Fruit fly (Drosophila melanogaster) whole organism, pupa: ENCODE results near the gene CG14252.

Experiments
- CG10348 ChIP-seq: fragments of 200-800 bp; sonication (Bioruptor generic); IDR thresholded peaks from 2 replicates; pipeline ENCODE4 v1.3.6; 2022; ENCODE audit warnings: missing biosample characterization, missing genetic modification characterization
- CG12605 ChIP-seq: fragments of 200-800 bp; sonication (Bioruptor generic); IDR thresholded peaks from 2 replicates; pipeline ENCODE4 v1.3.6; 2022; ENCODE audit warnings: missing biosample characterization, missing genetic modification characterization
- CG13204 ChIP-seq: fragments of 200-800 bp; sonication (Bioruptor generic); optimal IDR thresholded peaks from 2 replicates; lab custom pipeline; 2018; ENCODE audit warnings: missing biosample characterization, mild to moderate bottlenecking, missing genetic modification characterization, moderate library complexity
- CG14655 ChIP-seq: fragments of 200-800 bp; sonication (Bioruptor generic); optimal IDR thresholded peaks from 3 replicates; lab custom pipeline; 2017; ENCODE audit warnings: mild to moderate bottlenecking, missing biosample characterization, missing genetic modification reagents, missing genetic modification characterization
- CG15710 ChIP-seq: fragments of 200-800 bp; sonication (Bioruptor generic); optimal IDR thresholded peaks from 2 replicates; lab custom pipeline; 2018; ENCODE audit warnings: missing biosample characterization, mild to moderate bottlenecking, missing genetic modification characterization, moderate library complexity
- CG17806 ChIP-seq: fragments of 200-800 bp; sonication (Bioruptor generic); optimal IDR thresholded peaks from 2 replicates; lab custom pipeline; 2018; ENCODE audit warnings: missing biosample characterization, mild to moderate bottlenecking, missing genetic modification characterization, moderate library complexity
- CG32121 ChIP-seq: fragments of 200-800 bp; sonication (Bioruptor generic); IDR thresholded peaks from 2 replicates; pipeline ENCODE4 v1.3.6; 2022; ENCODE audit warnings: missing biosample characterization, missing genetic modification characterization
- CG34367 ChIP-seq: fragments of 200-800 bp; sonication (Bioruptor generic); optimal IDR thresholded peaks from 2 replicates; lab custom pipeline; 2018; ENCODE audit warnings: missing biosample characterization, mild to moderate bottlenecking, missing genetic modification characterization
- CG4496 ChIP-seq: fragments of 200-800 bp; sonication (Bioruptor generic); IDR thresholded peaks from 3 replicates; pipeline ENCODE4 v1.3.6; 2022; ENCODE audit warnings: missing biosample characterization, missing genetic modification characterization
- CG8159 ChIP-seq: fragments of 200-800 bp; sonication (Bioruptor generic); optimal IDR thresholded peaks from 3 replicates; lab custom pipeline; 2018; ENCODE audit warnings: missing biosample characterization, mild to moderate bottlenecking, missing genetic modification characterization, moderate library complexity
- CG8301 ChIP-seq: fragments of 200-800 bp; sonication (Bioruptor generic); optimal IDR thresholded peaks from 2 replicates; lab custom pipeline; 2018; ENCODE audit warnings: missing biosample characterization, mild to moderate bottlenecking, missing genetic modification characterization
- CG9948 ChIP-seq: fragments of 200-800 bp; sonication (Bioruptor generic); optimal IDR thresholded peaks from 2 replicates; lab custom pipeline; 2018; ENCODE audit warnings: missing biosample characterization, mild to moderate bottlenecking, missing genetic modification characterization, moderate library complexity
- D1 ChIP-seq: fragments of 200-800 bp; sonication (Bioruptor generic); optimal IDR thresholded peaks from 2 replicates; lab custom pipeline; 2018; ENCODE audit warnings: missing biosample characterization, mild to moderate bottlenecking, missing genetic modification characterization, moderate library complexity
- EcR ChIP-seq: fragments of 200-800 bp; sonication (Bioruptor generic); optimal IDR thresholded peaks from 3 replicates; lab custom pipeline; 2019; ENCODE audit warnings: missing biosample characterization, missing genetic modification characterization, mild to moderate bottlenecking, moderate library complexity, missing genetic modification reagents
- Ets98B ChIP-seq: fragments of 200-800 bp; sonication (Bioruptor generic); IDR thresholded peaks from 2 replicates; pipeline ENCODE4 v1.3.6; 2022; ENCODE audit warnings: missing biosample characterization, missing genetic modification characterization
- Pif1A ChIP-seq: fragments of 200-800 bp; sonication (Bioruptor generic); optimal IDR thresholded peaks from 3 replicates; lab custom pipeline; 2016; ENCODE audit warnings: missing biosample characterization, missing genetic modification characterization
- Pif1B ChIP-seq: fragments of 200-800 bp; sonication (Bioruptor generic); optimal IDR thresholded peaks from 3 replicates; lab custom pipeline; 2016; ENCODE audit warnings: missing biosample characterization, missing genetic modification characterization
- Snoo ChIP-seq: fragments of 200-800 bp; sonication (Bioruptor generic); optimal IDR thresholded peaks from 3 replicates; lab custom pipeline; 2017; ENCODE audit warnings: missing biosample characterization, mild to moderate bottlenecking, missing genetic modification characterization, inconsistent platforms
- fd96Ca ChIP-seq: fragments of 200-800 bp; sonication (Bioruptor generic); IDR thresholded peaks from 3 replicates; pipeline ENCODE4 v1.3.6; 2022; ENCODE audit warnings: missing biosample characterization, missing genetic modification characterization
- gl ChIP-seq: fragments of 200-800 bp; sonication (Bioruptor generic); optimal IDR thresholded peaks from 2 replicates; lab custom pipeline; 2018; ENCODE audit warnings: missing biosample characterization, mild to moderate bottlenecking, missing genetic modification characterization
- rn ChIP-seq: fragments of 200-800 bp; sonication (Bioruptor generic); IDR thresholded peaks from 2 replicates; pipeline ENCODE4 v1.3.6; 2022; ENCODE audit warnings: missing biosample characterization, missing genetic modification characterization

CG14252 gene

DNA sequence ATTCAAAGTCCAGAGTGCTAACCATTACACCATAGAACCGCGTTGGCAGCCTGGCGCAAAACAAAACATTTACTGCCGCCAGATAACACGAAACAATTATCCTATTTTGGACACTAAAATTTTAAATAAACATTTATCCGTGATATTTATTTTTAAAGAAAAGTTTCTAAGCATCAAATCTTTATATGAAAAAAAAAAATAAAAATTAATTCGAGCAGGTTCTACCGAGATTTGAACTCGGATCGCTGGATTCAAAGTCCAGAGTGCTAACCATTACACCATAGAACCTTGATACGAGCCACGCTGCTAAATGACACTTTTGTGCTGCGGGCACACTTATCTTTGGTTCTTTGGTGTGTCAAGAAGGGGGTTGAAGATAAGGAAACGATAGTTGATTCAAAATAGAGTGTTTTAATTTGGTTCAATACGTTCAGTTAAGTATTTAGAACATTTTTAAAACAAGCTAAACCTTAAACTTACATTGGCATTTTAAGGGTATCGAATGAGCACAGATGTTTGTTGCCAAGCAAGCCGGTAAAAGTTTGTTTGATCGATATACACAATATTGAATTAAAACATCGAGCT lies 2.1 kb downstream of the CG14252 start, which contains the start of gene Spag1:
Gene Spag1, plus strand, starts transcription at position 535 of the 585 bp plus-strand sequence.
- no peak for TF ChIP-seq CG4496 (GFP tag; lab: Robert Waterston, UW)
- TF ChIP-seq CG34367: no peak
- TF ChIP-seq CG17806 (tag; lab: Kevin White, UChicago): peak; percentile 45
- peak; percentile 3 for TF ChIP-seq CG8159 (tag; lab: Kevin White, UChicago)
- TF ChIP-seq CG32121 (GFP tag; lab: Robert Waterston, UW): no peak
- peak; percentile 3 for TF ChIP-seq Snoo (tag; lab: Kevin White, UChicago)
- TF ChIP-seq CG14655 (GFP tag; lab: Kevin White, UChicago): no peak
- TF ChIP-seq EcR (GFP tag; lab: Kevin White, UChicago): peak; percentile 31
- TF ChIP-seq CG12605 (GFP tag; lab: Robert Waterston, UW): peak; percentile 70
- peak; percentile 26 for TF ChIP-seq CG8301 (tag; lab: Kevin White, UChicago)
- no peak for TF ChIP-seq CG9948 (tag; lab: Kevin White, UChicago)
- TF ChIP-seq Ets98B (GFP tag; lab: Robert Waterston, UW): peak; percentile 38; the same call in 1 of the 2 replicates
- peak; percentile 35 for TF ChIP-seq D1
- no peak for TF ChIP-seq fd96Ca (GFP tag; lab: Robert Waterston, UW)
- TF ChIP-seq Pif1A (GFP tag; lab: Kevin White, UChicago): peak; percentile 34
- peak; percentile 5 for TF ChIP-seq CG15710 (tag; lab: Kevin White, UChicago)
- no peak for TF ChIP-seq rn
- no peak for TF ChIP-seq CG13204
- peak; percentile 58 for TF ChIP-seq gl
- peak; percentile 68 for TF ChIP-seq Pif1B (GFP tag; lab: Kevin White, UChicago)
- TF ChIP-seq CG10348 (GFP tag; lab: Robert Waterston, UW): no peak

DNA sequence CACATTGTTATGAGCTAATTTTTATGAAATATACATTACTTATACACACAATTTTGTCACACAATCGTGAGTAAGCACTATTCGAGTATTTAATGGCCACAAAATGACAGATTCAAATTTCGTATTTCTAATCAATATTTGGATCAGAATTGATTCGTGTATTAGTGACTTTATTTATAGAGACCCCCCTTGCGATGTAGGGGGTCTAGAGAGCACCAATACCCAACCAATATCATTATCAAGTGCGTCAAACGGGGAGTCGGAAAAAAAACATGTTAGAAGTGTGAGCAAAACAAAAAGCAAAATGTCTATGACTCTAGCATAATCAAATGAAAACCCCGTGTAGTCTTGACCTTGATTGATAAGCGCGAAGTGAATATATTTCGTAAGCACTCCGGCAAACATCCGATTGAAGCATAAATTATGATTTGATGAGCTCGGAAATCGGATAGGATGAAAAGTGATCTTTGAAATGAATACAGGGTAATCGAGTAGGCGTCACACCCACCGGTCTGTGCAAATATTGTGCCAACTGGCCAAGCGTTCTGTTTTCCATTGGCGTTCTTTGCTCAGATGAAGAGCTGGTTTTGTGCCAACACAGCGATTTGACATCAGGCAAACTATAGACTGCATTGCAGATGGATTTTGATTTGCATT lies 7.0 kb downstream of the CG14252 start:
- TF ChIP-seq CG8159 (tag; lab: Kevin White, UChicago): no peak
- no peak for TF ChIP-seq CG15710 (tag; lab: Kevin White, UChicago)
- no peak for TF ChIP-seq CG12605 (GFP tag; lab: Robert Waterston, UW)
- no peak for TF ChIP-seq CG9948 (tag; lab: Kevin White, UChicago)
- TF ChIP-seq CG17806 (tag; lab: Kevin White, UChicago): no peak
- TF ChIP-seq Pif1B (GFP tag; lab: Kevin White, UChicago): no peak
- TF ChIP-seq CG10348 (GFP tag; lab: Robert Waterston, UW): no peak
- TF ChIP-seq CG14655 (GFP tag; lab: Kevin White, UChicago): no peak
- TF ChIP-seq CG32121 (GFP tag; lab: Robert Waterston, UW): no peak
- TF ChIP-seq CG8301 (tag; lab: Kevin White, UChicago): no peak
- no peak for TF ChIP-seq CG4496 (GFP tag; lab: Robert Waterston, UW)
- no peak for TF ChIP-seq Pif1A (GFP tag; lab: Kevin White, UChicago)
- TF ChIP-seq rn: no peak
- TF ChIP-seq Snoo (tag; lab: Kevin White, UChicago): no peak
- no peak for TF ChIP-seq CG34367
- no peak for TF ChIP-seq EcR (GFP tag; lab: Kevin White, UChicago)

DNA sequence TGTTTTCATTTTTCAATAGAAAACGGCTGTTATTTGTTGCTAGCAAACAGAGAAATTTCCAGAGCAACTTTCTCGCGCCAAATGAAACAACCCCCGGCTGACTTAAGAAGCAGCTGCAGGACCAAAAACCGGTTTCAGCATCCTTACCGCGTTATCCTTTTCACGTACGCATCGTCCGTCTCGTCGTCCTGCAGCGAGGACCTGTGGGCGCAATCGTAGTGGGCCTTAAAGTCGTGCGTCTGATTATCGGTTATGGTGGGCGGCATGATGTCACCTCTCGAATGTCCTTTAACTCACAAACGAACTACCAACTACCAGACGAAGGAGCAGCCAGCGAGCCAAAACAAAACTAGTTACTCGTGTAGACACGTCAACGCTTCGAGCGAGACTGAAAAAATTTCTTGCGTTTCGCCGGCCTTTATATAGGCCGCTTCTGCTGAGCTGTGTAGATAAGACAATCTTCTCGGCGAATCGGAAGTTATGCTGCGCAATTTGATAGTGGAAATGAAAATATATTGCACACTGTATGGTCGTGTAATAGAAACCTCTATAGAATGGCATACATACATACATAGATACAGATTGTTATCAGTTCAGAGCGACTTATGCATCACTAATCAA lies 7.6 kb downstream of the CG14252 start:
- TF ChIP-seq CG10348 (GFP tag; lab: Robert Waterston, UW) (no peak), Snoo (tag; lab: Kevin White, UChicago) (no peak), CG32121 (GFP tag; lab: Robert Waterston, UW) (no peak), CG4496 (GFP tag; lab: Robert Waterston, UW) (no peak), rn (no peak), Ets98B (GFP tag; lab: Robert Waterston, UW) (no peak), CG12605 (GFP tag; lab: Robert Waterston, UW) (no peak), CG14655 (GFP tag; lab: Kevin White, UChicago) (no peak), EcR (GFP tag; lab: Kevin White, UChicago) (no peak), CG34367 (no peak), CG17806 (tag; lab: Kevin White, UChicago) (no peak), Pif1B (GFP tag; lab: Kevin White, UChicago) (no peak), gl (no peak), CG9948 (tag; lab: Kevin White, UChicago) (no peak), CG15710 (tag; lab: Kevin White, UChicago) (no peak)

DNA sequence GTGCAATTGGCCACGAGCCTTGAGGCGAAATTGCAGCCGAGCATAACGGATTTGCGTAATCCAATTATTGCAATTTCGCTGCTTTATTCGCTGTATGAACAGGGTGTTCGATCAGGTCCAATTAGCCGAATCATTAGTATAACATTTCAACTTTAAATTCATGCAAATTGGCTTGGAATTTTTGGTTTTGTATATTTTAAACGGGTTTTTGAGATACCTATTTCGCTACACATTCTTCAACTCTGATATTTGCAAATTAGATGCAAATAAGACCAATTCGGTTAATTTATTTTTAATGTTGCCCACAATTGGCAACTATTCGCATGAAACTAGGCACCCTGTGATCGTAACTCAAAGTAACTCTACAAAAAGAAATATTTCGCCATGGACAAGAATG lies 8.1 kb downstream of the CG14252 start:
- TF ChIP-seq CG8301 (tag; lab: Kevin White, UChicago) (peak; percentile 94), CG9948 (tag; lab: Kevin White, UChicago) (peak; percentile 98), EcR (GFP tag; lab: Kevin White, UChicago) (no peak), Snoo (tag; lab: Kevin White, UChicago) (no peak), CG12605 (GFP tag; lab: Robert Waterston, UW) (peak; percentile 87), CG8159 (tag; lab: Kevin White, UChicago) (peak; percentile 96), Pif1A (GFP tag; lab: Kevin White, UChicago) (peak; percentile 96), CG13204 (peak; percentile 16), gl (peak; percentile 86), CG34367 (peak; percentile 96), D1 (peak; percentile 95), CG4496 (GFP tag; lab: Robert Waterston, UW) (peak; percentile 94), Pif1B (GFP tag; lab: Kevin White, UChicago) (peak; percentile 87), rn (peak; percentile 86), CG14655 (GFP tag; lab: Kevin White, UChicago) (peak; percentile 91), Ets98B (GFP tag; lab: Robert Waterston, UW) (peak; percentile 84), CG32121 (GFP tag; lab: Robert Waterston, UW) (peak; percentile 85), CG15710 (tag; lab: Kevin White, UChicago) (peak; percentile 94), CG10348 (GFP tag; lab: Robert Waterston, UW) (peak; percentile 77), fd96Ca (GFP tag; lab: Robert Waterston, UW) (peak; percentile 93; the same call in 2 of the 3 replicates), CG17806 (tag; lab: Kevin White, UChicago) (peak; percentile 97)
